Worm (Caenorhabditis elegans) whole organism, L1 larva: ENCODE measurements around the gene F07G6.8.

Experiments used
- alr-1 ChIP-seq: fragments of 200-800 bp; sonication (Bioruptor generic); optimal IDR thresholded peaks from 2 replicates; lab custom pipeline; 2018; ENCODE audit warnings: borderline replicate concordance, mild to moderate bottlenecking, missing genetic modification characterization, missing compliant biosample characterization
- ama-1 ChIP-seq: fragments of 150-350 bp; optimal IDR thresholded peaks from 2 replicates; lab custom pipeline; 2014
- blmp-1 ChIP-seq: fragments of 150-350 bp; optimal IDR thresholded peaks from 2 replicates; lab custom pipeline; 2014; ENCODE audit warnings: missing biosample characterization, missing genetic modification characterization
- dpl-1 ChIP-seq, 3 experiments: fragments of 150-350 bp in 2 of 3; sonication (generic microtip) in 1 of 3; optimal IDR thresholded peaks; 2 replicates each; lab custom pipeline; 2014 to 2017; ENCODE audit warnings: missing biosample characterization in 3 of 3, missing genetic modification characterization in 3 of 3, missing genetic modification reagents in 3 of 3
- elt-2 ChIP-seq: sonication (generic microtip); optimal IDR thresholded peaks from 2 replicates; lab custom pipeline; 2016; ENCODE audit warnings: missing genetic modification characterization, mild to moderate bottlenecking, inconsistent platforms, missing compliant biosample characterization, missing genetic modification reagents
- elt-3 ChIP-seq, 6 experiments: fragments of 150-350 bp in 1 of 6; sonication (generic microtip); optimal IDR thresholded peaks; 2 replicates each; lab custom pipeline; 2017 to 2018; ENCODE audit warnings: missing biosample characterization in 6 of 6, missing genetic modification characterization in 6 of 6, inconsistent platforms in 1 of 6
- fkh-10 ChIP-seq: sonication (generic microtip); optimal IDR thresholded peaks from 2 replicates; lab custom pipeline; 2017; ENCODE audit warnings: missing biosample characterization, missing genetic modification reagents, missing genetic modification characterization
- grh-1 ChIP-seq: fragments of 200-800 bp; sonication (Bioruptor generic); IDR thresholded peaks from 2 replicates; pipeline ENCODE4 v1.3.6; 2022; ENCODE audit warnings: missing genetic modification reagents, missing genetic modification characterization, missing compliant biosample characterization
- lin-13 ChIP-seq: fragments of 150-350 bp; optimal IDR thresholded peaks from 2 replicates; lab custom pipeline; 2014; ENCODE audit warnings: missing biosample characterization, missing genetic modification reagents, missing genetic modification characterization
- lin-39 ChIP-seq: fragments of 150-350 bp; optimal IDR thresholded peaks from 2 replicates; lab custom pipeline; 2014; ENCODE audit warnings: missing biosample characterization, missing genetic modification reagents, missing genetic modification characterization
- skn-1 ChIP-seq: fragments of 150-350 bp; optimal IDR thresholded peaks from 2 replicates; lab custom pipeline; 2014; ENCODE audit warnings: missing biosample characterization, missing genetic modification characterization
- tlp-1 ChIP-seq: fragments of 150-350 bp; optimal IDR thresholded peaks from 2 replicates; lab custom pipeline; 2014; ENCODE audit warnings: missing biosample characterization, missing genetic modification characterization
- zag-1 ChIP-seq: fragments of 150-350 bp; optimal IDR thresholded peaks from 2 replicates; lab custom pipeline; 2014; ENCODE audit warnings: missing biosample characterization, missing genetic modification characterization

DNA sequence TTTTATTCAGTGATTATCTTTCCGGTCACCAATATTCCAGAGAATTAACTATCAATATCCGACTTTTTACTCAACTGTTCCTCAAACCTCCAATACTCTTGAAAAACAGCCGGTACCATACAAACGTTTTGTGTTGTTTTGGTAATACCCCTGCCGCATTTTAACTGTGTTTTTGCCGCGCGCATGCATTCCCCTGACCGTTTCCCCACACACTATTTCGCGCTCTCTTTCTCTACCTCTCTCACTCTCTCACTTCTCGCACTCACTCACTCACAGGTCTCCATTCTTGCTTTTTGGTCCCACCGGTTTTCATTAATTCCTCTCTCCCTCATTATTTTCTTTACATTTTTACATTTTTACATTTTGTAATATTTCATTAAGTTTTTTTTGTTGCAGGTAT, 37.7 kb downstream of the F07G6.8 start, which contains the start of gene meg-4:
- no peak for TF ChIP-seq lin-13 (GFP tag; lab: Kevin White, UChicago)
- TF ChIP-seq dpl-1 (GFP tag; optimal IDR thresholded peaks at IDR 0.05; lab: Kevin White, UChicago) = no peak
- no peak for TF ChIP-seq tlp-1
- no peak for TF ChIP-seq alr-1 (tag; lab: Kevin White, UChicago)
- no peak for TF ChIP-seq lin-39 (tag; lab: Kevin White, UChicago)
- TF ChIP-seq ama-1 (lab: Kevin White, UChicago) = no peak
- TF ChIP-seq grh-1 (GFP tag; lab: Robert Waterston, UW) = no peak
- no peak for TF ChIP-seq fkh-10
- no peak for TF ChIP-seq skn-1 (tag; lab: Kevin White, UChicago)
- no peak for TF ChIP-seq elt-3 (tag; optimal IDR thresholded peaks at IDR 0.05; lab: Kevin White, UChicago)
- no peak for TF ChIP-seq zag-1
- no peak for TF ChIP-seq blmp-1 (tag; lab: Kevin White, UChicago)
- TF ChIP-seq elt-2 (tag; lab: Kevin White, UChicago) = no peak
